Worm (Caenorhabditis elegans) whole organism, L3 larva: ENCODE results near the gene C42D8.1.

Experiments used
- R02D3.7 ChIP-seq: fragments of 150-350 bp; optimal IDR thresholded peaks from 2 replicates; lab custom pipeline; 2014; ENCODE audit warnings: missing biosample characterization, missing genetic modification characterization
- ZK546.5 ChIP-seq: sonication (generic microtip); optimal IDR thresholded peaks from 2 replicates; lab custom pipeline; 2017; ENCODE audit warnings: missing biosample characterization, missing genetic modification characterization
- aly-2 ChIP-seq: fragments of 150-350 bp; optimal IDR thresholded peaks from 2 replicates; lab custom pipeline; 2014; ENCODE audit warnings: missing biosample characterization, missing genetic modification characterization
- ama-1 ChIP-seq: fragments of 150-350 bp; optimal IDR thresholded peaks from 2 replicates; lab custom pipeline; 2018
- ceh-16 ChIP-seq: sonication (generic microtip); optimal IDR thresholded peaks from 2 replicates; lab custom pipeline; 2017; ENCODE audit warnings: missing biosample characterization, missing genetic modification characterization
- ceh-28 ChIP-seq: fragments of 150-350 bp; optimal IDR thresholded peaks from 2 replicates; lab custom pipeline; 2014; ENCODE audit warnings: missing biosample characterization, missing genetic modification reagents, missing genetic modification characterization
- ceh-82 ChIP-seq: fragments of 150-350 bp; optimal IDR thresholded peaks from 2 replicates; lab custom pipeline; 2014; ENCODE audit warnings: missing biosample characterization, missing genetic modification characterization
- ceh-9 ChIP-seq: sonication (generic microtip); optimal IDR thresholded peaks from 2 replicates; lab custom pipeline; 2018; ENCODE audit warnings: missing biosample characterization, missing genetic modification characterization
- daf-12 ChIP-seq: fragments of 150-350 bp; optimal IDR thresholded peaks from 2 replicates; lab custom pipeline; 2014; ENCODE audit warnings: missing biosample characterization, missing genetic modification reagents, missing genetic modification characterization
- egl-27 ChIP-seq: sonication (generic microtip); optimal IDR thresholded peaks from 4 replicates; lab custom pipeline; 2017; ENCODE audit warnings: missing biosample characterization, missing genetic modification reagents, missing genetic modification characterization
- egl-5 ChIP-seq: fragments of 150-350 bp; optimal IDR thresholded peaks from 2 replicates; lab custom pipeline; 2017; ENCODE audit warnings: missing biosample characterization, missing genetic modification reagents, missing genetic modification characterization, inconsistent platforms
- elt-1 ChIP-seq: fragments of 150-350 bp; optimal IDR thresholded peaks from 2 replicates; lab custom pipeline; 2014; ENCODE audit warnings: missing biosample characterization, missing genetic modification characterization
- elt-2 ChIP-seq: sonication (generic microtip); optimal IDR thresholded peaks from 2 replicates; lab custom pipeline; 2016; ENCODE audit warnings: missing genetic modification reagents, mild to moderate bottlenecking, missing genetic modification characterization, missing compliant biosample characterization
- elt-3 ChIP-seq, 3 experiments: fragments of 150-350 bp in 1 of 3; sonication (generic microtip) in 2 of 3; optimal IDR thresholded peaks; 2 replicates in 2 of 3; 4 replicates in 1 of 3; lab custom pipeline; 2014 to 2017; ENCODE audit warnings: missing biosample characterization in 3 of 3, missing genetic modification characterization in 3 of 3
- eor-1 ChIP-seq, 2 experiments: fragments of 150-350 bp; optimal IDR thresholded peaks; 2 replicates each; lab custom pipeline; 2014 to 2018; ENCODE audit warnings: missing biosample characterization in 2 of 2, missing genetic modification characterization in 2 of 2
- fkh-10 ChIP-seq: sonication (generic microtip); optimal IDR thresholded peaks from 2 replicates; lab custom pipeline; 2017; ENCODE audit warnings: missing biosample characterization, missing genetic modification reagents, missing genetic modification characterization
- fkh-2 ChIP-seq: fragments of 150-350 bp; optimal IDR thresholded peaks from 2 replicates; lab custom pipeline; 2014; ENCODE audit warnings: missing biosample characterization, missing genetic modification reagents, missing genetic modification characterization
- fos-1 ChIP-seq: fragments of 150-350 bp; optimal IDR thresholded peaks from 2 replicates; lab custom pipeline; 2014; ENCODE audit warnings: missing biosample characterization, missing genetic modification characterization
- hmg-11 ChIP-seq: sonication (generic microtip); optimal IDR thresholded peaks from 2 replicates; lab custom pipeline; 2016; ENCODE audit warnings: missing genetic modification characterization, missing compliant biosample characterization
- jun-1 ChIP-seq: fragments of 150-350 bp; optimal IDR thresholded peaks from 2 replicates; lab custom pipeline; 2014; ENCODE audit warnings: missing biosample characterization, missing genetic modification reagents, missing genetic modification characterization
- lin-15B ChIP-seq: fragments of 150-350 bp; optimal IDR thresholded peaks from 2 replicates; lab custom pipeline; 2014; ENCODE audit warnings: missing biosample characterization, missing genetic modification characterization
- lin-39 ChIP-seq: fragments of 150-350 bp; optimal IDR thresholded peaks from 2 replicates; lab custom pipeline; 2018; ENCODE audit warnings: missing biosample characterization, missing genetic modification reagents, missing genetic modification characterization
- lsy-12 ChIP-seq: sonication (generic microtip); optimal IDR thresholded peaks from 2 replicates; lab custom pipeline; 2016; ENCODE audit warnings: mild to moderate bottlenecking, missing genetic modification characterization, missing compliant biosample characterization
- mdl-1 ChIP-seq: fragments of 150-350 bp; optimal IDR thresholded peaks from 2 replicates; lab custom pipeline; 2014; ENCODE audit warnings: missing biosample characterization, missing genetic modification characterization
- mml-1 ChIP-seq: fragments of 150-350 bp; sonication (generic microtip); optimal IDR thresholded peaks from 3 replicates; lab custom pipeline; 2014; ENCODE audit warnings: missing biosample characterization, missing genetic modification characterization
- nfya-1 ChIP-seq: sonication (generic microtip); optimal IDR thresholded peaks from 2 replicates; lab custom pipeline; 2017; ENCODE audit warnings: missing genetic modification characterization, mild to moderate bottlenecking, missing compliant biosample characterization, antibody characterized with exemption, moderate library complexity; ENCODE audit not compliant: insufficient read depth
- nhr-11 ChIP-seq: fragments of 150-350 bp; optimal IDR thresholded peaks from 2 replicates; lab custom pipeline; 2014; ENCODE audit warnings: missing biosample characterization, missing genetic modification characterization
- nhr-12 ChIP-seq: fragments of 150-350 bp; optimal IDR thresholded peaks from 2 replicates; lab custom pipeline; 2014; ENCODE audit warnings: missing biosample characterization, missing genetic modification characterization
- nhr-23 ChIP-seq: fragments of 150-350 bp; optimal IDR thresholded peaks from 2 replicates; lab custom pipeline; 2014; ENCODE audit warnings: missing biosample characterization, missing genetic modification reagents, missing genetic modification characterization
- nhr-237 ChIP-seq: fragments of 150-350 bp; optimal IDR thresholded peaks from 2 replicates; lab custom pipeline; 2014; ENCODE audit warnings: missing biosample characterization, missing genetic modification characterization
- nhr-25 ChIP-seq: sonication (generic microtip); optimal IDR thresholded peaks from 2 replicates; lab custom pipeline; 2017; ENCODE audit warnings: missing biosample characterization, missing genetic modification characterization
- nhr-28 ChIP-seq: fragments of 150-350 bp; optimal IDR thresholded peaks from 2 replicates; lab custom pipeline; 2014; ENCODE audit warnings: missing biosample characterization, missing genetic modification characterization
- nhr-77 ChIP-seq: fragments of 150-350 bp; optimal IDR thresholded peaks from 2 replicates; lab custom pipeline; 2014; ENCODE audit warnings: missing biosample characterization, missing genetic modification characterization
- pha-4 ChIP-seq: fragments of 150-350 bp; optimal IDR thresholded peaks from 2 replicates; lab custom pipeline; 2014; ENCODE audit warnings: missing biosample characterization, missing genetic modification reagents, missing genetic modification characterization
- pqm-1 ChIP-seq: fragments of 150-350 bp; optimal IDR thresholded peaks from 2 replicates; lab custom pipeline; 2017; ENCODE audit warnings: missing biosample characterization, missing genetic modification characterization, inconsistent platforms
- sea-2 ChIP-seq: fragments of 150-350 bp; sonication (generic microtip); optimal IDR thresholded peaks from 4 replicates; lab custom pipeline; 2014; ENCODE audit warnings: missing biosample characterization, missing genetic modification reagents, missing genetic modification characterization
- skn-1 ChIP-seq: fragments of 150-350 bp; optimal IDR thresholded peaks from 2 replicates; lab custom pipeline; 2014; ENCODE audit warnings: missing biosample characterization, missing genetic modification characterization
- snpc-4 ChIP-seq: fragments of 150-350 bp; optimal IDR thresholded peaks from 2 replicates; lab custom pipeline; 2014; ENCODE audit warnings: missing biosample characterization, missing genetic modification characterization
- unc-39 ChIP-seq: sonication (generic microtip); optimal IDR thresholded peaks from 4 replicates; lab custom pipeline; 2017; ENCODE audit warnings: missing biosample characterization, missing genetic modification characterization
- unc-62 ChIP-seq: fragments of 150-350 bp; sonication (generic microtip); optimal IDR thresholded peaks from 4 replicates; lab custom pipeline; 2014; ENCODE audit warnings: missing biosample characterization, missing genetic modification reagents, missing genetic modification characterization
- zag-1 ChIP-seq: fragments of 150-350 bp; optimal IDR thresholded peaks from 2 replicates; lab custom pipeline; 2014; ENCODE audit warnings: missing biosample characterization, missing genetic modification characterization
- ztf-11 ChIP-seq: fragments of 150-350 bp; optimal IDR thresholded peaks from 2 replicates; lab custom pipeline; 2014; ENCODE audit warnings: missing biosample characterization, missing genetic modification characterization
- ztf-4 ChIP-seq: fragments of 150-350 bp; optimal IDR thresholded peaks from 2 replicates; lab custom pipeline; 2014; ENCODE audit warnings: missing biosample characterization, missing genetic modification characterization

The C42D8.1 gene

ce11 chrX:5106942-5107341 is 2.4 kb upstream of the C42D8.1 start, which contains the start of gene C42D8.9:
TSS of gene C42D8.9 (minus strand) at chrX:5107042.
- no peak for TF ChIP-seq lin-15B (tag; lab: Kevin White, UChicago)
- TF ChIP-seq unc-39 (tag; lab: Kevin White, UChicago), result no peak
- TF ChIP-seq nhr-237 (tag; lab: Kevin White, UChicago), result no peak
- TF ChIP-seq ceh-28, result no peak
- no peak for TF ChIP-seq elt-1 (tag; lab: Kevin White, UChicago)
- TF ChIP-seq ceh-82 (tag; lab: Kevin White, UChicago), result no peak
- TF ChIP-seq ztf-11 (tag; lab: Kevin White, UChicago), result no peak
- TF ChIP-seq nhr-28 (tag; lab: Kevin White, UChicago), result no peak
- no peak for TF ChIP-seq fkh-2 (tag; lab: Kevin White, UChicago)
- no peak for TF ChIP-seq fos-1 (tag; lab: Kevin White, UChicago)
- no peak for TF ChIP-seq sea-2 (GFP tag; lab: Kevin White, UChicago)
- no peak for TF ChIP-seq nhr-12 (tag; lab: Kevin White, UChicago)
- TF ChIP-seq skn-1 (tag; lab: Kevin White, UChicago), result no peak
- TF ChIP-seq ceh-16, result no peak

- TF ChIP-seq egl-5 (tag; lab: Kevin White, UChicago), result no peak
- no peak for TF ChIP-seq nhr-11 (tag; lab: Kevin White, UChicago)
- no peak for TF ChIP-seq snpc-4
- TF ChIP-seq fos-1 (tag; lab: Kevin White, UChicago), result no peak
- no peak for TF ChIP-seq nhr-77 (tag; lab: Kevin White, UChicago)
- TF ChIP-seq eor-1 (tag; optimal IDR thresholded peaks at IDR 0.05; lab: Kevin White, UChicago), result no peak
- TF ChIP-seq lsy-12 (tag; lab: Kevin White, UChicago), result no peak
- no peak for TF ChIP-seq nhr-25 (tag; lab: Kevin White, UChicago)
- TF ChIP-seq daf-12 (tag; lab: Kevin White, UChicago), result no peak
Measured at ce11 chrX:5111894-5112293, 2.6 kb downstream of the C42D8.1 start.

DNA sequence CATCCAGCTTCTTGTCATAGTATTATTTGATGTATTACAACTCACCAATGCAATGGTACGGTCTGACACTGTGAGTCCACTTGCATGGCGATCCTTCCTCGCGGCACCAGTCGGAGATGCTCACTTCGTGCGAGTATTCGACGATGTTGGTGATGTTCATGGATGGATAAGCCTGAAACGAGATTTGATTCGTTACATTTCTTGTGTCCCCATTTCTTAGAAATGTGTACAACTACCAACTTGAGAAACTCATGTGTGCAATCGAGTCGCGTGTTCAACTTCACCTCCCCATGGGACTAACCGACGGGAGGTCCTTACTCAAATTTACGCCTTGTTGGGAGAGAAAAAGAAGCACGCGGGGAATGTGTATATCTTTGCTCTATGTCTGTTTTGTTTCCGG is 6.2 kb downstream of the C42D8.1 start:
- TF ChIP-seq nfya-1 (tag; lab: Kevin White, UChicago) (no peak), ceh-9 (tag; lab: Kevin White, UChicago) (no peak), lin-39 (peak; percentile 29)

DNA sequence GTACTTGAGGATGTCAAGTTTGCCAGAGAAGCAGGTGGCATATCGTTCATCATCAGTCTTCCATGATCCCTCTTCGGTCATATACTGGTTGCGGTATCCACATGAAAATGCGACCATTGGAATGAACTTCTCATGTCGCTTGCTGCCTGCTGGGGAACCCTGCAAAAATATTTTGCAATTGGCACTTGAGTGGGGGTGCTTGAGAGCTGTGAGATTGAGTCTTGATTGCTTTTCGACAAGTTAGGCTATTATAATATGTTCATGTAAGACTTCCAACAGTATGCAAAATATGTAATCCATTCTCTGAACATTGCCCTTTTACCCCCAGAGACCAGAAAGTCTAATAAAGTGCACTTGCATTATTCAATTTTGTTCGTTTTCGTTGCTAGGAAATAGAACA is 6.9 kb downstream of the C42D8.1 start:
- TF ChIP-seq ama-1 (lab: Kevin White, UChicago), result peak; percentile 31
- no peak for TF ChIP-seq jun-1 (tag; lab: Kevin White, UChicago)
- no peak for TF ChIP-seq pha-4 (tag; lab: Kevin White, UChicago)
- TF ChIP-seq, all 47 proteins: peak for 1

DNA sequence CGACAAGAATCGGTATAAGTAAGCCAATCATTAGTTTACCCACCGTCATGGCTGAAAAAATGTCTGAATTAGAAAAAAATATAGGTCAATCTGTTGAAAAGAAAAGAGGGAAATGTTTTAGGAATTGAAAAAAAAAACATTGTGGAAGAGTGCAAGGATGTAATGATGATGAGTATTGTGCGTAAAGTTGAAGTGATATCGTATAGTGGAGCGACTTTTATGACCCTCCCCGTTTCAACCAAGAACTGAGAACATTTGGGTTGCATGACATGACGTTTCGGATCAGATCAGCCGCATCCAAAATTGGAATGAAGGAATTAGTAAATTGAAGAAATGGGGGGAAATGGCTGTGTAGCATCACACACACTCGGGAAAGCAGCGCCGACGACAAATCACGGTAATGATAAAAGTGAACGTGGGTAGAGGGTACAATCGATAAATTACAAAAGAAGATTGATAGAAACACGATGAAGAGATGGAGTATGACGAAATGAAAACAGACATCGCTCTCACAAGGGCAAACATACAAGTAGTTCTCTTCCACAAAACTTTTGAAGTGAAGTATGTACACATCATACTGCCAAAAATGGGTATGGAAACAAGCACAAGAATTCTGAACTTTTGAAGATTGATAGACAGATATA is 7.6 kb downstream of the C42D8.1 start, which contains the start of gene apl-1:
apl-1 (minus strand) TSS at position 51 of the 644 bp plus-strand sequence.
- TF ChIP-seq sea-2 (GFP tag; lab: Kevin White, UChicago), result no peak
- TF ChIP-seq ceh-9 (tag; lab: Kevin White, UChicago), result no peak
- TF ChIP-seq egl-5 (tag; lab: Kevin White, UChicago), result no peak
- no peak for TF ChIP-seq ztf-11 (tag; lab: Kevin White, UChicago)
- no peak for TF ChIP-seq lin-15B (tag; lab: Kevin White, UChicago)
- no peak for TF ChIP-seq mdl-1 (tag; lab: Kevin White, UChicago)
- TF ChIP-seq ztf-4 (tag; lab: Kevin White, UChicago), result no peak
- no peak for TF ChIP-seq nhr-11 (tag; lab: Kevin White, UChicago)
- TF ChIP-seq hmg-11 (tag; lab: Kevin White, UChicago), result no peak
- TF ChIP-seq unc-39 (tag; lab: Kevin White, UChicago), result no peak
- TF ChIP-seq nfya-1 (tag; lab: Kevin White, UChicago), result peak; percentile 28
- no peak for TF ChIP-seq elt-3 (tag; optimal IDR thresholded peaks at IDR 0.05; lab: Kevin White, UChicago)
- no peak for TF ChIP-seq zag-1 (tag; lab: Kevin White, UChicago)
- no peak for TF ChIP-seq mml-1 (tag; lab: Kevin White, UChicago)
- TF ChIP-seq unc-62 (GFP tag; lab: Kevin White, UChicago), result no peak
- TF ChIP-seq fkh-10 (GFP tag; lab: Kevin White, UChicago), result no peak
- TF ChIP-seq elt-2 (tag; lab: Kevin White, UChicago), result no peak
- peak; percentile 15 for TF ChIP-seq ama-1 (lab: Kevin White, UChicago)
- no peak for TF ChIP-seq ZK546.5 (tag; lab: Kevin White, UChicago)
- TF ChIP-seq eor-1 (tag; optimal IDR thresholded peaks at IDR 0.05; lab: Kevin White, UChicago), result no peak
- no peak for TF ChIP-seq R02D3.7
- TF ChIP-seq pha-4 (tag; lab: Kevin White, UChicago), result peak; percentile 46
- TF ChIP-seq nhr-23, result peak; percentile 48
- TF ChIP-seq lsy-12 (tag; lab: Kevin White, UChicago), result no peak
- no peak for TF ChIP-seq daf-12 (tag; lab: Kevin White, UChicago)
- no peak for TF ChIP-seq egl-27
- no peak for TF ChIP-seq jun-1 (tag; lab: Kevin White, UChicago)
- TF ChIP-seq aly-2 (tag; lab: Kevin White, UChicago), result no peak
- TF ChIP-seq fkh-2 (tag; lab: Kevin White, UChicago), result no peak
- no peak for TF ChIP-seq pqm-1 (tag; lab: Kevin White, UChicago)
- no peak for TF ChIP-seq nhr-77 (tag; lab: Kevin White, UChicago)
- no peak for TF ChIP-seq nhr-237 (tag; lab: Kevin White, UChicago)
- TF ChIP-seq nhr-25 (tag; lab: Kevin White, UChicago), result peak; percentile 43
- TF ChIP-seq nhr-28 (tag; lab: Kevin White, UChicago), result no peak
